Worm (Caenorhabditis elegans) whole organism, mixed stage, embryonic: ENCODE results near the gene pes-9.
A peak's percentile ranks its signal among the peaks of the same experiment; 100 is the strongest.

ENCODE experiments used
- M03D4.4 ChIP-seq: sonication (generic microtip); optimal IDR thresholded peaks from 2 replicates; lab custom pipeline; 2017; ENCODE audit warnings: mild to moderate bottlenecking, missing genetic modification characterization, missing compliant biosample characterization
- bed-3 ChIP-seq: fragments of 200-800 bp; sonication (Bioruptor generic); optimal IDR thresholded peaks from 3 replicates; lab custom pipeline; 2018; ENCODE audit warnings: mild to moderate bottlenecking, missing genetic modification characterization, moderate library complexity, missing compliant biosample characterization
- ceh-43 ChIP-seq: fragments of 200-800 bp; sonication (Bioruptor generic); optimal IDR thresholded peaks from 2 replicates; lab custom pipeline; 2018; ENCODE audit warnings: mild to moderate bottlenecking, missing genetic modification characterization, moderate library complexity, missing compliant biosample characterization
- ceh-83 ChIP-seq: fragments of 200-800 bp; sonication (Bioruptor generic); optimal IDR thresholded peaks from 2 replicates; lab custom pipeline; 2018; ENCODE audit warnings: mild to moderate bottlenecking, missing genetic modification characterization, missing compliant biosample characterization
- ces-1 ChIP-seq: fragments of 150-350 bp; optimal IDR thresholded peaks from 2 replicates; lab custom pipeline; 2014; ENCODE audit warnings: missing biosample characterization, missing genetic modification reagents, missing genetic modification characterization
- cnd-1 ChIP-seq: fragments of 200-800 bp; sonication (Bioruptor generic); optimal IDR thresholded peaks from 2 replicates; lab custom pipeline; 2018; ENCODE audit warnings: mild to moderate bottlenecking, missing genetic modification characterization, missing compliant biosample characterization
- drap-1 ChIP-seq: fragments of 200-800 bp; sonication (Bioruptor generic); optimal IDR thresholded peaks from 3 replicates; lab custom pipeline; 2018; ENCODE audit warnings: mild to moderate bottlenecking, missing genetic modification characterization, missing compliant biosample characterization
- elt-1 ChIP-seq: sonication (generic microtip); optimal IDR thresholded peaks from 2 replicates; lab custom pipeline; 2017; ENCODE audit warnings: missing genetic modification characterization, mild to moderate bottlenecking, missing compliant biosample characterization, antibody characterized with exemption, moderate library complexity, borderline replicate concordance; ENCODE audit not compliant: insufficient read depth
- elt-3 ChIP-seq: fragments of 150-350 bp; optimal IDR thresholded peaks from 2 replicates; lab custom pipeline; 2014; ENCODE audit warnings: missing biosample characterization, missing genetic modification characterization
- ham-2 ChIP-seq: fragments of 200-800 bp; sonication (Bioruptor generic); optimal IDR thresholded peaks from 2 replicates; lab custom pipeline; 2018; ENCODE audit warnings: mild to moderate bottlenecking, missing genetic modification characterization, missing compliant biosample characterization
- hlh-1 ChIP-seq: fragments of 150-350 bp; optimal IDR thresholded peaks from 2 replicates; lab custom pipeline; 2014; ENCODE audit warnings: missing biosample characterization, missing genetic modification reagents, missing genetic modification characterization
- lin-32 ChIP-seq: fragments of 200-800 bp; sonication (Bioruptor generic); optimal IDR thresholded peaks from 2 replicates; lab custom pipeline; 2018; ENCODE audit warnings: mild to moderate bottlenecking, missing genetic modification characterization, missing compliant biosample characterization
- lsy-2 ChIP-seq: fragments of 150-350 bp; optimal IDR thresholded peaks from 2 replicates; lab custom pipeline; 2014; ENCODE audit warnings: missing biosample characterization, missing genetic modification characterization
- mab-5 ChIP-seq: fragments of 150-350 bp; optimal IDR thresholded peaks from 2 replicates; lab custom pipeline; 2014; ENCODE audit warnings: missing biosample characterization, missing genetic modification characterization
- mep-1 ChIP-seq: fragments of 150-350 bp; optimal IDR thresholded peaks from 2 replicates; lab custom pipeline; 2017; ENCODE audit warnings: missing biosample characterization, missing genetic modification reagents, missing genetic modification characterization, inconsistent platforms
- mls-2 ChIP-seq: sonication (generic microtip); optimal IDR thresholded peaks from 2 replicates; lab custom pipeline; 2016; ENCODE audit warnings: mild to moderate bottlenecking, missing genetic modification characterization, moderate library complexity, missing compliant biosample characterization
- nhr-12 ChIP-seq: fragments of 150-350 bp; optimal IDR thresholded peaks from 2 replicates; lab custom pipeline; 2014; ENCODE audit warnings: missing biosample characterization, missing genetic modification characterization
- nhr-2 ChIP-seq: fragments of 150-350 bp; optimal IDR thresholded peaks from 2 replicates; lab custom pipeline; 2014; ENCODE audit warnings: missing biosample characterization, missing genetic modification characterization
- nhr-237 ChIP-seq: fragments of 150-350 bp; optimal IDR thresholded peaks from 2 replicates; lab custom pipeline; 2014; ENCODE audit warnings: missing biosample characterization, missing genetic modification characterization
- nhr-28 ChIP-seq: fragments of 150-350 bp; optimal IDR thresholded peaks from 2 replicates; lab custom pipeline; 2014; ENCODE audit warnings: missing biosample characterization, missing genetic modification characterization
- sem-2 ChIP-seq: fragments of 200-800 bp; sonication (Bioruptor generic); optimal IDR thresholded peaks from 2 replicates; lab custom pipeline; 2018; ENCODE audit warnings: mild to moderate bottlenecking, missing genetic modification characterization, missing compliant biosample characterization
- snpc-4 ChIP-seq: fragments of 150-350 bp; optimal IDR thresholded peaks from 2 replicates; lab custom pipeline; 2014; ENCODE audit warnings: missing biosample characterization, missing genetic modification characterization
- sptf-1 ChIP-seq: sonication (generic microtip); optimal IDR thresholded peaks from 2 replicates; lab custom pipeline; 2017; ENCODE audit warnings: mild to moderate bottlenecking, missing genetic modification characterization, moderate library complexity, missing compliant biosample characterization
- tbx-8 ChIP-seq: fragments of 200-800 bp; sonication (Bioruptor generic); optimal IDR thresholded peaks from 2 replicates; lab custom pipeline; 2018; ENCODE audit warnings: mild to moderate bottlenecking, missing genetic modification characterization, moderate library complexity, missing compliant biosample characterization
- unc-120 ChIP-seq: sonication (generic microtip); optimal IDR thresholded peaks from 2 replicates; lab custom pipeline; 2017; ENCODE audit warnings: missing genetic modification characterization, missing compliant biosample characterization; ENCODE audit not compliant: poor library complexity, severe bottlenecking
- unc-62 ChIP-seq: fragments of 150-350 bp; optimal IDR thresholded peaks from 2 replicates; lab custom pipeline; 2014; ENCODE audit warnings: missing biosample characterization, missing genetic modification reagents, missing genetic modification characterization
- zip-8 ChIP-seq: fragments of 150-350 bp; optimal IDR thresholded peaks from 2 replicates; lab custom pipeline; 2014; ENCODE audit warnings: missing biosample characterization, missing genetic modification characterization
- ztf-11 ChIP-seq: fragments of 150-350 bp; optimal IDR thresholded peaks from 2 replicates; lab custom pipeline; 2014; ENCODE audit warnings: missing biosample characterization, missing genetic modification characterization

Gene pes-9

ce11 chrV:14620835-14621234 lies 24.0 kb upstream of the pes-9 start, which contains the start of gene hot-1:
hot-1 (plus strand) TSS chrV:14621135.
- TF ChIP-seq bed-3 (no peak), tbx-8 (GFP tag; lab: Kevin White, UChicago) (no peak), nhr-2 (no peak), mab-5 (tag; lab: Kevin White, UChicago) (no peak), M03D4.4 (tag; lab: Kevin White, UChicago) (no peak), ham-2 (no peak), mls-2 (tag; lab: Kevin White, UChicago) (no peak), nhr-237 (tag; lab: Kevin White, UChicago) (no peak), elt-3 (no peak), ceh-43 (GFP tag; lab: Kevin White, UChicago) (no peak), snpc-4 (tag; lab: Kevin White, UChicago) (no peak), unc-62 (no peak), ceh-83 (GFP tag; lab: Kevin White, UChicago) (no peak), ztf-11 (tag; lab: Kevin White, UChicago) (no peak), sptf-1 (tag; lab: Kevin White, UChicago) (no peak), mep-1 (tag; lab: Kevin White, UChicago) (no peak), drap-1 (GFP tag; lab: Kevin White, UChicago) (no peak)

- TF ChIP-seq nhr-28 (tag; lab: Kevin White, UChicago): no peak
- TF ChIP-seq unc-120: no peak
- peak; percentile 57 for TF ChIP-seq ces-1
- no peak for TF ChIP-seq ceh-43 (GFP tag; lab: Kevin White, UChicago)
These were observed 23.5 kb upstream of the pes-9 start for ce11 chrV:14620311-14620710.

- TF ChIP-seq nhr-12 (tag; lab: Kevin White, UChicago) (no peak), unc-120 (no peak), sptf-1 (tag; lab: Kevin White, UChicago) (no peak), elt-1 (tag; lab: Kevin White, UChicago) (no peak), sem-2 (GFP tag; lab: Kevin White, UChicago) (no peak), lin-32 (GFP tag; lab: Kevin White, UChicago) (no peak), cnd-1 (tag; lab: Kevin White, UChicago) (no peak), unc-62 (no peak), snpc-4 (tag; lab: Kevin White, UChicago) (no peak), ces-1 (no peak), lsy-2 (tag; lab: Kevin White, UChicago) (no peak), ham-2 (no peak), M03D4.4 (tag; lab: Kevin White, UChicago) (no peak), zip-8 (tag; lab: Kevin White, UChicago) (no peak)
These were observed 20.9 kb upstream of the pes-9 start for ce11 chrV:14617711-14618110.

ce11 chrV:14615671-14616070 lies 18.8 kb upstream of the pes-9 start:
- TF ChIP-seq lsy-2 (tag; lab: Kevin White, UChicago) (no peak), hlh-1 (tag; lab: Kevin White, UChicago) (no peak), bed-3 (no peak)

ce11 chrV:14614454-14614853 lies 17.6 kb upstream of the pes-9 start:
- no peak for TF ChIP-seq tbx-8 (GFP tag; lab: Kevin White, UChicago)
- TF ChIP-seq nhr-237 (tag; lab: Kevin White, UChicago): no peak
- no peak for TF ChIP-seq mab-5 (tag; lab: Kevin White, UChicago)
- TF ChIP-seq unc-62: no peak

ce11 chrV:14612168-14612567 lies 15.3 kb upstream of the pes-9 start, which contains the start of the genes R11H6.5 and ccnk-1:
R11H6.5 (minus strand) TSS chrV:14612222.
ccnk-1 (plus strand) TSS chrV:14612548.
- TF ChIP-seq nhr-237 (tag; lab: Kevin White, UChicago): peak; percentile 4
- peak; percentile 98 for TF ChIP-seq lsy-2 (tag; lab: Kevin White, UChicago)
- TF ChIP-seq mep-1 (tag; lab: Kevin White, UChicago): peak; percentile 38
- TF ChIP-seq lin-32 (GFP tag; lab: Kevin White, UChicago): no peak
